Fruit fly (Drosophila melanogaster) whole organism, embryonic: ENCODE data around the gene usp.

Source experiments
- Abd-B ChIP-seq: fragments of 200-800 bp; sonication (Bioruptor generic); optimal IDR thresholded peaks from 2 replicates; lab custom pipeline; 2018; ENCODE audit warnings: missing biosample characterization, mild to moderate bottlenecking, missing genetic modification characterization, moderate library complexity
- Antp ChIP-seq: fragments of 200-800 bp; sonication (Bioruptor generic); optimal IDR thresholded peaks from 3 replicates; lab custom pipeline; 2016; ENCODE audit warnings: missing biosample characterization, missing genetic modification characterization
- CG11504 ChIP-seq: fragments of 200-800 bp; sonication (Bioruptor generic); optimal IDR thresholded peaks from 3 replicates; lab custom pipeline; 2019; ENCODE audit warnings: missing biosample characterization, mild to moderate bottlenecking, missing genetic modification characterization, moderate library complexity
- CG12219 ChIP-seq: fragments of 200-800 bp; sonication (Bioruptor generic); optimal IDR thresholded peaks from 3 replicates; lab custom pipeline; 2018; ENCODE audit warnings: missing biosample characterization, mild to moderate bottlenecking, missing genetic modification characterization
- CG12769 ChIP-seq: fragments of 200-800 bp; sonication (Bioruptor generic); optimal IDR thresholded peaks from 2 replicates; lab custom pipeline; 2019; ENCODE audit warnings: missing biosample characterization, mild to moderate bottlenecking, missing genetic modification characterization, moderate library complexity
- CG13287 ChIP-seq: fragments of 200-800 bp; sonication (Bioruptor generic); IDR thresholded peaks from 2 replicates; pipeline ENCODE4 v1.3.6; 2022; ENCODE audit warnings: missing biosample characterization, missing genetic modification characterization; ENCODE audit not compliant: partially characterized antibody
- CG1603 ChIP-seq: fragments of 200-800 bp; sonication (Bioruptor generic); optimal IDR thresholded peaks from 2 replicates; lab custom pipeline; 2019; ENCODE audit warnings: missing biosample characterization, mild to moderate bottlenecking, missing genetic modification characterization, moderate library complexity
- CG16815 ChIP-seq: fragments of 200-800 bp; sonication (Bioruptor generic); optimal IDR thresholded peaks from 3 replicates; lab custom pipeline; 2017; ENCODE audit warnings: missing biosample characterization, mild to moderate bottlenecking, missing genetic modification characterization
- CG17186 ChIP-seq: fragments of 200-800 bp; sonication (Bioruptor generic); optimal IDR thresholded peaks from 3 replicates; lab custom pipeline; 2017; ENCODE audit warnings: missing biosample characterization, missing genetic modification reagents, missing genetic modification characterization
- CG2116 ChIP-seq: fragments of 200-800 bp; sonication (Bioruptor generic); optimal IDR thresholded peaks from 3 replicates; lab custom pipeline; 2018; ENCODE audit warnings: missing biosample characterization, mild to moderate bottlenecking, missing genetic modification characterization
- CG2712 ChIP-seq: fragments of 200-800 bp; optimal IDR thresholded peaks from 3 replicates; lab custom pipeline; 2019; ENCODE audit warnings: missing biosample characterization, mild to moderate bottlenecking, missing genetic modification characterization, moderate library complexity
- CG34376 ChIP-seq: fragments of 200-800 bp; sonication (Bioruptor generic); optimal IDR thresholded peaks from 2 replicates; lab custom pipeline; 2018; ENCODE audit warnings: missing biosample characterization, mild to moderate bottlenecking, missing genetic modification characterization
- CG4854 ChIP-seq: fragments of 200-800 bp; sonication (Bioruptor generic); optimal IDR thresholded peaks from 2 replicates; lab custom pipeline; 2016; ENCODE audit warnings: missing biosample characterization, missing genetic modification characterization, inconsistent platforms
- CG8359 ChIP-seq: fragments of 200-800 bp; sonication (Bioruptor generic); optimal IDR thresholded peaks from 2 replicates; lab custom pipeline; 2017; ENCODE audit warnings: missing biosample characterization, mild to moderate bottlenecking, missing genetic modification characterization, borderline replicate concordance
- CG9817 ChIP-seq: fragments of 200-800 bp; sonication (Bioruptor generic); optimal IDR thresholded peaks from 2 replicates; lab custom pipeline; 2018; ENCODE audit warnings: missing biosample characterization, mild to moderate bottlenecking, missing genetic modification characterization, moderate library complexity
- CG9876 ChIP-seq: fragments of 200-800 bp; sonication (Bioruptor generic); optimal IDR thresholded peaks from 2 replicates; lab custom pipeline; 2016; ENCODE audit warnings: missing biosample characterization, missing genetic modification characterization
- CG9932 ChIP-seq: fragments of 200-800 bp; sonication (Bioruptor generic); IDR thresholded peaks from 2 replicates; pipeline ENCODE4 v1.3.6; 2022; ENCODE audit warnings: missing biosample characterization, missing genetic modification characterization
- CTCF ChIP-seq: fragments of 200-800 bp; sonication (Bioruptor generic); optimal IDR thresholded peaks from 2 replicates; lab custom pipeline; 2017; ENCODE audit warnings: missing biosample characterization, mild to moderate bottlenecking, missing genetic modification characterization, moderate library complexity
- Deaf1 ChIP-seq: fragments of 200-800 bp; optimal IDR thresholded peaks from 3 replicates; lab custom pipeline; 2019; ENCODE audit warnings: missing biosample characterization, mild to moderate bottlenecking, missing genetic modification characterization, moderate library complexity
- Dip2 ChIP-seq: fragments of 200-800 bp; sonication (Bioruptor generic); IDR thresholded peaks from 2 replicates; pipeline ENCODE4 v1.3.6; 2022; ENCODE audit warnings: missing biosample characterization, missing genetic modification characterization
- Drgx ChIP-seq: fragments of 200-800 bp; sonication (Bioruptor generic); IDR thresholded peaks from 2 replicates; pipeline ENCODE4 v1.3.6; 2022; ENCODE audit warnings: missing biosample characterization, missing genetic modification characterization
- E2f2 ChIP-seq: fragments of 200-800 bp; sonication (Bioruptor generic); IDR thresholded peaks from 2 replicates; pipeline ENCODE4 v1.3.6; 2022; ENCODE audit warnings: missing biosample characterization, missing genetic modification characterization
- Elba2 ChIP-seq: fragments of 200-800 bp; sonication (Bioruptor generic); optimal IDR thresholded peaks from 3 replicates; lab custom pipeline; 2016; ENCODE audit warnings: missing biosample characterization, missing genetic modification characterization
- Ets65A ChIP-seq: fragments of 200-800 bp; sonication (Bioruptor generic); peaks from one replicate; lab custom pipeline; 2016; ENCODE audit warnings: missing biosample characterization, missing genetic modification characterization
- Ets97D ChIP-seq: fragments of 200-800 bp; sonication (Bioruptor generic); optimal IDR thresholded peaks from 3 replicates; lab custom pipeline; 2016; ENCODE audit warnings: missing biosample characterization, missing genetic modification characterization
- HmgZ ChIP-seq: fragments of 200-800 bp; sonication (Bioruptor generic); optimal IDR thresholded peaks from 2 replicates; lab custom pipeline; 2018; ENCODE audit warnings: missing biosample characterization, mild to moderate bottlenecking, missing genetic modification characterization
- Hsf ChIP-seq: fragments of 200-800 bp; sonication (Bioruptor generic); optimal IDR thresholded peaks from 3 replicates; lab custom pipeline; 2016; ENCODE audit warnings: missing biosample characterization, missing genetic modification characterization
- Jarid2 ChIP-seq: fragments of 200-800 bp; sonication (Bioruptor generic); optimal IDR thresholded peaks from 3 replicates; lab custom pipeline; 2017; ENCODE audit warnings: mild to moderate bottlenecking, missing biosample characterization, missing genetic modification reagents, missing genetic modification characterization
- Lhr ChIP-seq: fragments of 200-800 bp; sonication (Bioruptor generic); optimal IDR thresholded peaks from 3 replicates; lab custom pipeline; 2017; ENCODE audit warnings: mild to moderate bottlenecking, missing biosample characterization, missing genetic modification reagents, missing genetic modification characterization
- MESR4 ChIP-seq: fragments of 200-800 bp; sonication (Bioruptor generic); optimal IDR thresholded peaks from 2 replicates; lab custom pipeline; 2018; ENCODE audit warnings: missing biosample characterization, mild to moderate bottlenecking, missing genetic modification characterization, moderate library complexity
- MTF-1 ChIP-seq: fragments of 200-800 bp; sonication (Bioruptor generic); optimal IDR thresholded peaks from 2 replicates; lab custom pipeline; 2018; ENCODE audit warnings: missing biosample characterization, mild to moderate bottlenecking, missing genetic modification characterization, borderline replicate concordance
- Pdp1 ChIP-seq, 2 experiments: fragments of 200-800 bp; sonication (Bioruptor generic); optimal IDR thresholded peaks; 3 replicates each; lab custom pipeline; 2016; ENCODE audit warnings: missing biosample characterization in 2 of 2, missing genetic modification characterization in 2 of 2, mild to moderate bottlenecking in 1 of 2, moderate library complexity in 1 of 2
- Sry-δ ChIP-seq: fragments of 200-800 bp; sonication (Bioruptor generic); optimal IDR thresholded peaks from 2 replicates; lab custom pipeline; 2016; ENCODE audit warnings: missing biosample characterization, missing genetic modification characterization
- ac ChIP-seq: fragments of 200-800 bp; sonication (Bioruptor generic); optimal IDR thresholded peaks from 3 replicates; lab custom pipeline; 2017; ENCODE audit warnings: missing biosample characterization, mild to moderate bottlenecking, missing genetic modification characterization
- ato ChIP-seq: fragments of 200-800 bp; sonication (Bioruptor generic); IDR thresholded peaks from 2 replicates; pipeline ENCODE4 v1.3.6; 2022; ENCODE audit warnings: missing biosample characterization, missing genetic modification characterization; ENCODE audit not compliant: partially characterized antibody
- az2 ChIP-seq: fragments of 200-800 bp; sonication (Bioruptor generic); optimal IDR thresholded peaks from 3 replicates; lab custom pipeline; 2016; ENCODE audit warnings: missing biosample characterization, missing genetic modification characterization
- cato ChIP-seq: fragments of 200-800 bp; sonication (Bioruptor generic); optimal IDR thresholded peaks from 2 replicates; lab custom pipeline; 2016; ENCODE audit warnings: missing biosample characterization, missing genetic modification characterization, borderline replicate concordance
- chinmo ChIP-seq: fragments of 200-800 bp; sonication (Bioruptor generic); IDR thresholded peaks from 4 replicates; pipeline ENCODE4 v1.3.6; 2022; ENCODE audit warnings: missing biosample characterization, missing genetic modification characterization; ENCODE audit not compliant: partially characterized antibody
- dmrt99B ChIP-seq: fragments of 200-800 bp; sonication (Bioruptor generic); optimal IDR thresholded peaks from 2 replicates; lab custom pipeline; 2018; ENCODE audit warnings: missing biosample characterization, mild to moderate bottlenecking, missing genetic modification characterization, moderate library complexity
- gce ChIP-seq: fragments of 200-800 bp; sonication (Bioruptor generic); IDR thresholded peaks from 3 replicates; pipeline ENCODE4 v1.3.6; 2022; ENCODE audit warnings: missing biosample characterization, missing genetic modification characterization
- gsb-n ChIP-seq: fragments of 200-800 bp; sonication (Bioruptor generic); optimal IDR thresholded peaks from 3 replicates; lab custom pipeline; 2018; ENCODE audit warnings: missing biosample characterization, mild to moderate bottlenecking, missing genetic modification characterization
- ham ChIP-seq: fragments of 200-800 bp; sonication (Bioruptor generic); IDR thresholded peaks from 2 replicates; pipeline ENCODE4 v1.3.6; 2022; ENCODE audit warnings: missing biosample characterization, missing genetic modification characterization
- hth ChIP-seq: fragments of >200 bp; optimal IDR thresholded peaks from 2 replicates; lab custom pipeline; 2017; ENCODE audit warnings: inconsistent platforms
- lab ChIP-seq: fragments of 200-800 bp; sonication (Bioruptor generic); optimal IDR thresholded peaks from 3 replicates; lab custom pipeline; 2017; ENCODE audit warnings: missing biosample characterization, missing genetic modification characterization, mild to moderate bottlenecking, moderate library complexity, missing genetic modification reagents
- nmo ChIP-seq: fragments of 200-800 bp; sonication (Bioruptor generic); optimal IDR thresholded peaks from 2 replicates; lab custom pipeline; 2018; ENCODE audit warnings: missing biosample characterization, mild to moderate bottlenecking, missing genetic modification characterization, moderate library complexity
- phol ChIP-seq: fragments of 200-800 bp; sonication (Bioruptor generic); optimal IDR thresholded peaks from 3 replicates; lab custom pipeline; 2018; ENCODE audit warnings: missing biosample characterization, mild to moderate bottlenecking, missing genetic modification characterization, moderate library complexity
- sim ChIP-seq: fragments of 200-800 bp; sonication (Bioruptor generic); IDR thresholded peaks from 2 replicates; pipeline ENCODE4 v1.3.6; 2022; ENCODE audit warnings: missing biosample characterization, missing genetic modification characterization
- sisA ChIP-seq: fragments of 200-800 bp; sonication (Bioruptor generic); IDR thresholded peaks from 2 replicates; pipeline ENCODE4 v1.3.6; 2022; ENCODE audit warnings: missing biosample characterization, missing genetic modification characterization
- sob ChIP-seq: fragments of 200-800 bp; sonication (Bioruptor generic); IDR thresholded peaks from 2 replicates; pipeline ENCODE4 v1.3.6; 2022; ENCODE audit warnings: missing biosample characterization, missing genetic modification characterization
- trh ChIP-seq: fragments of 200-800 bp; sonication (Bioruptor generic); optimal IDR thresholded peaks from 2 replicates; lab custom pipeline; 2016; ENCODE audit warnings: missing biosample characterization, missing genetic modification characterization
- zen2 ChIP-seq: fragments of 200-800 bp; sonication (Bioruptor generic); IDR thresholded peaks from 3 replicates; pipeline ENCODE4 v1.3.6; 2022; ENCODE audit warnings: missing biosample characterization, missing genetic modification characterization; ENCODE audit not compliant: partially characterized antibody

usp gene

DNA sequence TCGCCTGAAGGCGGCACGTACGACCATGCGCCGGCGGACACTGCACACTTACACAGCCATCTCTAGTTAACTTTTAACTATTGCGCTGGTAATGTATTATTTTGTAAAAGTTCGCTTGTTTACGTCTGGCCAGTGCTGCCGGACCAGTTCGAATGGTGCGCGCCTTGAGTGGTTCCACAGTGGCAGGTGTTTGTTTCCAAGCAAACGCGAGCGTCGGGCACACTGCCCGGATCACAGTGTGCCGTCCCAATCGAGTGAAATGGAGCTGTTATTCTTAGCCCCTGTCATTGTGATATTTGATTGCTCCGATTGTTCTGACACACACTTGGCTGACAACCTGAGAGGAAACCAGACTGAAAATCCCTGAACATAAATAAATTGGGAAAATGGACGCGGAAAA lies 31.2 kb upstream of the usp start, which contains the start of gene CG4199 (continued):
- TF ChIP-seq CG17186 (GFP tag; lab: Kevin White, UChicago) (peak; percentile 96), Lhr (GFP tag; lab: Kevin White, UChicago) (peak; percentile 32), Abd-B (no peak), CG16815 (GFP tag; lab: Kevin White, UChicago) (no peak), CG9817 (tag; lab: Kevin White, UChicago) (no peak), CG34376 (GFP tag; lab: Kevin White, UChicago) (peak; percentile 9), CG9876 (GFP tag; lab: Kevin White, UChicago) (no peak), Jarid2 (GFP tag; lab: Kevin White, UChicago) (peak; percentile 18), Pdp1 (GFP tag; optimal IDR thresholded peaks at IDR 0.05; lab: Kevin White, UChicago) (peak in 1 of 2 experiments; percentile 35), Deaf1 (tag; lab: Kevin White, UChicago) (no peak), gce (GFP tag; lab: Robert Waterston, UW) (0 out of 3 replicates have a peak, but pooled peaks have one; percentile 11), Antp (GFP tag; lab: Kevin White, UChicago) (no peak), zen2 (GFP tag; lab: Robert Waterston, UW) (no peak), nmo (peak; percentile 24), MTF-1 (GFP tag; lab: Kevin White, UChicago) (no peak), HmgZ (tag; lab: Kevin White, UChicago) (peak; percentile 67), CG11504 (tag; lab: Kevin White, UChicago) (peak; percentile 25), Dip2 (GFP tag; lab: Robert Waterston, UW) (no peak), CG4854 (GFP tag; lab: Kevin White, UChicago) (no peak), CG9932 (GFP tag; lab: Robert Waterston, UW) (peak; percentile 38; the same call in 1 of the 2 replicates), CG13287 (GFP tag; lab: Robert Waterston, UW) (peak; percentile 53; the same call in 1 of the 2 replicates), cato (GFP tag; lab: Kevin White, UChicago) (no peak), Hsf (no peak), E2f2 (GFP tag; lab: Robert Waterston, UW) (peak; percentile 80), az2 (GFP tag; lab: Kevin White, UChicago) (no peak), ac (GFP tag; lab: Kevin White, UChicago) (peak; percentile 5), sim (GFP tag; lab: Robert Waterston, UW) (no peak), MESR4 (GFP tag; lab: Kevin White, UChicago) (peak; percentile 70), CG8359 (GFP tag; lab: Kevin White, UChicago) (no peak), trh (no peak), dmrt99B (tag; lab: Kevin White, UChicago) (no peak), ham (GFP tag; lab: Robert Waterston, UW) (no peak), Drgx (GFP tag; lab: Robert Waterston, UW) (peak; percentile 20; the same call in 1 of the 2 replicates), phol (tag; lab: Kevin White, UChicago) (no peak), CG12219 (GFP tag; lab: Kevin White, UChicago) (no peak), ato (no peak), Ets97D (GFP tag; lab: Kevin White, UChicago) (peak; percentile 41), gsb-n (no peak), CTCF (peak; percentile 51), sisA (GFP tag; lab: Robert Waterston, UW) (no peak), Sry-δ (GFP tag; lab: Kevin White, UChicago) (peak; percentile 67), CG12769 (tag; lab: Kevin White, UChicago) (peak; percentile 32), hth (lab: Kevin White, UChicago) (no peak), lab (peak; percentile 32), Elba2 (GFP tag; lab: Kevin White, UChicago) (no peak), CG2116 (GFP tag; lab: Kevin White, UChicago) (peak; percentile 48), chinmo (GFP tag; lab: Robert Waterston, UW) (0 out of 4 replicates have a peak, but pooled peaks have one; percentile 29), Ets65A (GFP tag; lab: Kevin White, UChicago) (peak; percentile 72), CG1603 (tag; lab: Kevin White, UChicago) (peak; percentile 71), CG2712 (tag; lab: Kevin White, UChicago) (peak; percentile 2), sob (0 out of 2 replicates have a peak, but pooled peaks have one; percentile 36)
